Fruit fly (Drosophila melanogaster) whole organism, wandering third instar larva: ENCODE measurements around the gene CG3638.

Source experiments
- CG32264 ChIP-seq: fragments of 200-800 bp; sonication (Bioruptor generic); optimal IDR thresholded peaks from 2 replicates; lab custom pipeline; 2016; ENCODE audit warnings: missing biosample characterization, missing genetic modification characterization
- Dfd ChIP-seq: fragments of >200 bp; optimal IDR thresholded peaks from 2 replicates; lab custom pipeline; 2017; ENCODE audit warnings: missing biosample characterization, missing genetic modification characterization
- Dif ChIP-seq: fragments of 200-275, 200-300 bp; sonication (Bioruptor generic); optimal IDR thresholded peaks from 2 replicates; lab custom pipeline; 2018; ENCODE audit warnings: missing biosample characterization, missing genetic modification characterization; ENCODE audit not compliant: partially characterized antibody
- Hr78 ChIP-seq: fragments of >200 bp; optimal IDR thresholded peaks from 2 replicates; lab custom pipeline; 2017; ENCODE audit warnings: missing biosample characterization, missing genetic modification characterization
- Mio ChIP-seq: sonication (Bioruptor generic); optimal IDR thresholded peaks from 2 replicates; lab custom pipeline; 2016; ENCODE audit warnings: missing biosample characterization, missing genetic modification characterization
- Vsx2 ChIP-seq: fragments of 200-300, 225-300 bp; sonication (Bioruptor generic); optimal IDR thresholded peaks from 2 replicates; lab custom pipeline; 2018; ENCODE audit warnings: missing biosample characterization, missing genetic modification characterization; ENCODE audit not compliant: partially characterized antibody
- dsf ChIP-seq: sonication (Bioruptor generic); optimal IDR thresholded peaks from 2 replicates; lab custom pipeline; 2016; ENCODE audit warnings: missing biosample characterization, missing genetic modification characterization, borderline replicate concordance
- psq ChIP-seq: fragments of 200-800 bp; sonication (Bioruptor generic); optimal IDR thresholded peaks from 3 replicates; lab custom pipeline; 2017; ENCODE audit warnings: missing biosample characterization, mild to moderate bottlenecking, missing genetic modification characterization, moderate library complexity
- woc ChIP-seq: sonication (Bioruptor generic); optimal IDR thresholded peaks from 2 replicates; lab custom pipeline; 2016; ENCODE audit warnings: missing biosample characterization, mild to moderate bottlenecking, missing genetic modification characterization

dm6 chrX:1271080-1271479 lies 34.6 kb upstream of the CG3638 start:
- TF ChIP-seq Hr78 (GFP tag; lab: Kevin White, UChicago) (no peak), psq (no peak), Vsx2 (GFP tag; lab: Kevin White, UChicago) (no peak), dsf (GFP tag; lab: Kevin White, UChicago) (no peak), woc (GFP tag; lab: Kevin White, UChicago) (no peak), Dfd (no peak), Dif (no peak), Mio (no peak), CG32264 (GFP tag; lab: Kevin White, UChicago) (no peak)
